Fruit fly (Drosophila melanogaster) whole organism, embryonic: ENCODE data around the gene slpr.

Experiments used
- Abd-B ChIP-seq: fragments of 200-800 bp; sonication (Bioruptor generic); optimal IDR thresholded peaks from 2 replicates; lab custom pipeline; 2018; ENCODE audit warnings: missing biosample characterization, mild to moderate bottlenecking, missing genetic modification characterization, moderate library complexity
- B-H2 ChIP-seq: fragments of 200-800 bp; sonication (Bioruptor generic); optimal IDR thresholded peaks from 2 replicates; lab custom pipeline; 2018; ENCODE audit warnings: missing biosample characterization, mild to moderate bottlenecking, missing genetic modification characterization
- Bteb2 ChIP-seq: fragments of 200-800 bp; sonication (Bioruptor generic); optimal IDR thresholded peaks from 2 replicates; lab custom pipeline; 2016; ENCODE audit warnings: missing biosample characterization, missing genetic modification characterization
- CG10321 ChIP-seq: fragments of 200-800 bp; sonication (Bioruptor generic); IDR thresholded peaks from 2 replicates; pipeline ENCODE4 v1.3.6; 2022; ENCODE audit warnings: missing biosample characterization, missing genetic modification characterization
- CG10654 ChIP-seq: fragments of 200-800 bp; sonication (Bioruptor generic); optimal IDR thresholded peaks from 2 replicates; lab custom pipeline; 2016; ENCODE audit warnings: missing biosample characterization, missing genetic modification characterization
- CG11723 ChIP-seq: fragments of 200-800 bp; sonication (Bioruptor generic); optimal IDR thresholded peaks from 2 replicates; lab custom pipeline; 2017; ENCODE audit warnings: missing biosample characterization, mild to moderate bottlenecking, missing genetic modification characterization
- CG13424 ChIP-seq: fragments of 200-800 bp; sonication (Bioruptor generic); optimal IDR thresholded peaks from 2 replicates; lab custom pipeline; 2019; ENCODE audit warnings: missing biosample characterization, mild to moderate bottlenecking, missing genetic modification characterization, moderate library complexity
- CG14710 ChIP-seq: fragments of 200-800 bp; sonication (Bioruptor generic); optimal IDR thresholded peaks from 3 replicates; lab custom pipeline; 2019; ENCODE audit warnings: missing biosample characterization, mild to moderate bottlenecking, missing genetic modification characterization, moderate library complexity
- CG15073 ChIP-seq: fragments of 200-800 bp; sonication (Bioruptor generic); optimal IDR thresholded peaks from 2 replicates; lab custom pipeline; 2016; ENCODE audit warnings: missing biosample characterization, missing genetic modification characterization
- CG15479 ChIP-seq: fragments of 200-800 bp; sonication (Bioruptor generic); optimal IDR thresholded peaks from 3 replicates; lab custom pipeline; 2019; ENCODE audit warnings: missing biosample characterization, mild to moderate bottlenecking, missing genetic modification characterization, moderate library complexity
- CG15514 ChIP-seq: fragments of 200-800 bp; sonication (Bioruptor generic); optimal IDR thresholded peaks from 3 replicates; lab custom pipeline; 2017; ENCODE audit warnings: missing biosample characterization, missing genetic modification characterization, mild to moderate bottlenecking, moderate library complexity, missing genetic modification reagents
- CG17568 ChIP-seq: fragments of 200-800 bp; sonication (Bioruptor generic); optimal IDR thresholded peaks from 2 replicates; lab custom pipeline; 2018; ENCODE audit warnings: missing biosample characterization, mild to moderate bottlenecking, missing genetic modification characterization, moderate library complexity
- CG18476 ChIP-seq: fragments of 200-800 bp; sonication (Bioruptor generic); optimal IDR thresholded peaks from 2 replicates; lab custom pipeline; 2016; ENCODE audit warnings: missing biosample characterization, mild to moderate bottlenecking, missing genetic modification characterization
- CG30431 ChIP-seq: fragments of 200-800 bp; sonication (Bioruptor generic); optimal IDR thresholded peaks from 2 replicates; lab custom pipeline; 2017; ENCODE audit warnings: missing biosample characterization, missing genetic modification characterization
- CG31388 ChIP-seq: fragments of 200-800 bp; sonication (Bioruptor generic); optimal IDR thresholded peaks from 2 replicates; lab custom pipeline; 2016; ENCODE audit warnings: missing biosample characterization, missing genetic modification characterization
- CG4707 ChIP-seq: fragments of 200-800 bp; sonication (Bioruptor generic); optimal IDR thresholded peaks from 2 replicates; lab custom pipeline; 2018; ENCODE audit warnings: missing biosample characterization, mild to moderate bottlenecking, missing genetic modification characterization, moderate library complexity
- CG6254 ChIP-seq: fragments of 200-800 bp; sonication (Bioruptor generic); optimal IDR thresholded peaks from 3 replicates; lab custom pipeline; 2017; ENCODE audit warnings: mild to moderate bottlenecking, missing biosample characterization, missing genetic modification reagents, missing genetic modification characterization
- CG6791 ChIP-seq: fragments of 200-800 bp; sonication (Bioruptor generic); IDR thresholded peaks from 3 replicates; pipeline ENCODE4 v1.3.6; 2022; ENCODE audit warnings: missing biosample characterization, missing genetic modification characterization; ENCODE audit not compliant: partially characterized antibody
- CG8944 ChIP-seq: fragments of 200-800 bp; sonication (Bioruptor generic); optimal IDR thresholded peaks from 3 replicates; lab custom pipeline; 2016; ENCODE audit warnings: missing biosample characterization, missing genetic modification characterization
- CTCF ChIP-seq: fragments of 200-800 bp; sonication (Bioruptor generic); optimal IDR thresholded peaks from 2 replicates; lab custom pipeline; 2017; ENCODE audit warnings: missing biosample characterization, mild to moderate bottlenecking, missing genetic modification characterization, moderate library complexity
- Dad ChIP-seq: fragments of 200-800 bp; sonication (Bioruptor generic); optimal IDR thresholded peaks from 3 replicates; lab custom pipeline; 2016; ENCODE audit warnings: missing biosample characterization, missing genetic modification characterization
- Doc2 ChIP-seq: fragments of 200-800 bp; sonication (Bioruptor generic); IDR thresholded peaks from 2 replicates; pipeline ENCODE4 v1.3.6; 2022; ENCODE audit warnings: missing biosample characterization, missing genetic modification characterization
- Ets97D ChIP-seq: fragments of 200-800 bp; sonication (Bioruptor generic); optimal IDR thresholded peaks from 3 replicates; lab custom pipeline; 2016; ENCODE audit warnings: missing biosample characterization, missing genetic modification characterization
- Fer2 ChIP-seq: fragments of 200-800 bp; sonication (Bioruptor generic); optimal IDR thresholded peaks from 2 replicates; lab custom pipeline; 2018; ENCODE audit warnings: missing biosample characterization, mild to moderate bottlenecking, missing genetic modification characterization, moderate library complexity
- GATAe ChIP-seq: fragments of 200-800 bp; sonication (Bioruptor generic); conservative IDR thresholded peaks from 2 replicates; pipeline ENCODE4 v1.3.6; 2022; ENCODE audit warnings: missing biosample characterization, missing genetic modification characterization
- Gug ChIP-seq: fragments of 200-800 bp; sonication (Bioruptor generic); IDR thresholded peaks from 4 replicates; pipeline ENCODE4 v1.3.6; 2022; ENCODE audit warnings: missing biosample characterization, missing genetic modification characterization
- H15 ChIP-seq: fragments of 200-800 bp; sonication (Bioruptor generic); IDR thresholded peaks from 3 replicates; pipeline ENCODE4 v1.3.6; 2022; ENCODE audit warnings: missing biosample characterization, missing genetic modification characterization
- Meics ChIP-seq: fragments of 200-800 bp; sonication (Bioruptor generic); optimal IDR thresholded peaks from 2 replicates; lab custom pipeline; 2017; ENCODE audit warnings: missing biosample characterization, mild to moderate bottlenecking, missing genetic modification characterization
- Oaz ChIP-seq: fragments of 200-800 bp; sonication (Bioruptor generic); IDR thresholded peaks from 2 replicates; pipeline ENCODE4 v1.3.6; 2022; ENCODE audit warnings: missing biosample characterization, missing genetic modification characterization
- Side ChIP-seq: fragments of 200-800 bp; sonication (Bioruptor generic); optimal IDR thresholded peaks from 2 replicates; lab custom pipeline; 2016; ENCODE audit warnings: missing biosample characterization, missing genetic modification characterization
- Sry-δ ChIP-seq: fragments of 200-800 bp; sonication (Bioruptor generic); optimal IDR thresholded peaks from 2 replicates; lab custom pipeline; 2016; ENCODE audit warnings: missing biosample characterization, missing genetic modification characterization
- bcd ChIP-seq: fragments of 200-800 bp; sonication (Bioruptor generic); optimal IDR thresholded peaks from 2 replicates; lab custom pipeline; 2017; ENCODE audit warnings: missing biosample characterization, mild to moderate bottlenecking, missing genetic modification characterization
- da ChIP-seq: fragments of 200-800 bp; sonication (Bioruptor generic); optimal IDR thresholded peaks from 2 replicates; lab custom pipeline; 2016; ENCODE audit warnings: missing biosample characterization, missing genetic modification characterization
- dm ChIP-seq: fragments of 200-800 bp; sonication (Bioruptor generic); optimal IDR thresholded peaks from 3 replicates; lab custom pipeline; 2016; ENCODE audit warnings: missing biosample characterization, missing genetic modification characterization
- dmrt99B ChIP-seq: fragments of 200-800 bp; sonication (Bioruptor generic); optimal IDR thresholded peaks from 2 replicates; lab custom pipeline; 2018; ENCODE audit warnings: missing biosample characterization, mild to moderate bottlenecking, missing genetic modification characterization, moderate library complexity
- fu2 ChIP-seq: fragments of 200-800 bp; sonication (Bioruptor generic); optimal IDR thresholded peaks from 2 replicates; lab custom pipeline; 2016; ENCODE audit warnings: missing biosample characterization, missing genetic modification characterization
- gcm2 ChIP-seq: fragments of 200-800 bp; sonication (Bioruptor generic); optimal IDR thresholded peaks from 2 replicates; lab custom pipeline; 2016; ENCODE audit warnings: missing biosample characterization, missing genetic modification characterization
- gsb ChIP-seq: fragments of 200-800 bp; sonication (Bioruptor generic); IDR thresholded peaks from 2 replicates; pipeline ENCODE4 v1.3.6; 2022; ENCODE audit warnings: missing biosample characterization, missing genetic modification characterization
- gt ChIP-seq: fragments of 200-800 bp; sonication (Bioruptor generic); IDR thresholded peaks from 2 replicates; pipeline ENCODE4 v1.3.6; 2022; ENCODE audit warnings: missing biosample characterization, missing genetic modification characterization
- kah ChIP-seq: fragments of 200-800 bp; sonication (Bioruptor generic); optimal IDR thresholded peaks from 2 replicates; lab custom pipeline; 2018; ENCODE audit warnings: missing biosample characterization, mild to moderate bottlenecking, missing genetic modification characterization
- mld ChIP-seq: fragments of 200-800 bp; sonication (Bioruptor generic); IDR thresholded peaks from 3 replicates; pipeline ENCODE4 v1.3.6; 2022; ENCODE audit warnings: missing biosample characterization, missing genetic modification characterization; ENCODE audit not compliant: partially characterized antibody
- nerfin-2 ChIP-seq: fragments of 200-800 bp; sonication (Bioruptor generic); IDR thresholded peaks from 2 replicates; pipeline ENCODE4 v1.3.6; 2022; ENCODE audit warnings: missing biosample characterization, missing genetic modification characterization; ENCODE audit not compliant: partially characterized antibody
- oc ChIP-seq: fragments of 200-800 bp; sonication (Bioruptor generic); optimal IDR thresholded peaks from 2 replicates; lab custom pipeline; 2018; ENCODE audit warnings: missing biosample characterization, mild to moderate bottlenecking, missing genetic modification characterization, moderate library complexity
- onecut ChIP-seq: fragments of 200-800 bp; sonication (Bioruptor generic); IDR thresholded peaks from 2 replicates; pipeline ENCODE4 v1.3.6; 2022; ENCODE audit warnings: missing biosample characterization, missing genetic modification characterization
- pnt ChIP-seq: fragments of 200-800 bp; sonication (Bioruptor generic); optimal IDR thresholded peaks from 3 replicates; lab custom pipeline; 2016; ENCODE audit warnings: missing biosample characterization, missing genetic modification characterization
- salm ChIP-seq: fragments of 200-800 bp; sonication (Bioruptor generic); optimal IDR thresholded peaks from 2 replicates; lab custom pipeline; 2018; ENCODE audit warnings: missing biosample characterization, mild to moderate bottlenecking, missing genetic modification characterization
- scrt ChIP-seq: fragments of 200-800 bp; sonication (Bioruptor generic); optimal IDR thresholded peaks from 2 replicates; lab custom pipeline; 2018; ENCODE audit warnings: missing biosample characterization, mild to moderate bottlenecking, missing genetic modification characterization, moderate library complexity
- tll ChIP-seq, 2 experiments: fragments of 200-800 bp in 1 of 2; fragments of >200 bp in 1 of 2; sonication (Bioruptor generic) in 1 of 2; optimal IDR thresholded peaks; 2 replicates each; lab custom pipeline; 2017 to 2019; ENCODE audit warnings: missing biosample characterization in 2 of 2, missing genetic modification characterization in 2 of 2, mild to moderate bottlenecking in 1 of 2, moderate library complexity in 1 of 2
- unc-4 ChIP-seq: fragments of 200-800 bp; sonication (Bioruptor generic); IDR thresholded peaks from 2 replicates; pipeline ENCODE4 v1.3.6; 2022; ENCODE audit warnings: missing biosample characterization, missing genetic modification characterization; ENCODE audit not compliant: partially characterized antibody
- vnd ChIP-seq: fragments of 200-800 bp; sonication (Bioruptor generic); IDR thresholded peaks from 3 replicates; pipeline ENCODE4 v1.3.6; 2022; ENCODE audit warnings: missing biosample characterization, missing genetic modification characterization; ENCODE audit not compliant: partially characterized antibody
- wor ChIP-seq: fragments of 200-800 bp; sonication (Bioruptor generic); IDR thresholded peaks from 2 replicates; pipeline ENCODE4 v1.3.6; 2022; ENCODE audit warnings: missing biosample characterization, missing genetic modification characterization

Gene slpr

DNA sequence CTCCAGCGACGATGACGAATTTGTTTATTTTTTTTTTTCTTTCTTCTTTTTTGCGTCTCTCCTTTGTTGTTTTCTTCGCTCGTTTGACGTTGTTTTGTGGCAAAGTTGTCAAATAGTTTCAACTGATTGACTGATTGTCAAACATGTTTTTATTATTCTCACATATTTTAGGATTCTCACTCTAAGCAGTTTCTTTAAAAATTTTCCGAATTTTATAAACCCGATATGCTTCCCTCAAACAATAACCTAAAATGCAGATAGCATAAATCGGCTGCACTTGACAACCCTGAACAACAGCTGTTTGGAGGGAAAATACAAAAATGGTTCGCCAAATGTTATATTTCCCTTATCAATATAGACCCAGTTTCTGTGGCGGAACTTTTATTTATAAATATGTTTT is 33.4 kb downstream of the slpr start, which contains the start of gene CG17982 (continued):
- TF ChIP-seq Fer2 (tag; lab: Kevin White, UChicago): peak; percentile 80
- peak; percentile 65 for TF ChIP-seq onecut (GFP tag; lab: Robert Waterston, UW)
- no peak for TF ChIP-seq oc (tag; lab: Kevin White, UChicago)
- TF ChIP-seq Side (GFP tag; lab: Kevin White, UChicago): peak; percentile 88
- peak; percentile 68 for TF ChIP-seq CG18476 (GFP tag; lab: Kevin White, UChicago)
- TF ChIP-seq Doc2: no peak
- TF ChIP-seq Abd-B: peak; percentile 58
- TF ChIP-seq Meics: peak; percentile 84
- TF ChIP-seq H15 (GFP tag; lab: Robert Waterston, UW): peak; percentile 64; the same call in 2 of the 3 replicates
- TF ChIP-seq CG15514 (GFP tag; lab: Kevin White, UChicago): peak; percentile 93
- TF ChIP-seq Dad: peak; percentile 81
- peak; percentile 91 for TF ChIP-seq B-H2 (GFP tag; lab: Kevin White, UChicago)
- TF ChIP-seq CTCF (GFP tag; lab: Kevin White, UChicago): peak; percentile 17
- peak; percentile 85 for TF ChIP-seq fu2 (GFP tag; lab: Kevin White, UChicago)
- peak; percentile 71 for TF ChIP-seq pnt
- peak; percentile 64 for TF ChIP-seq kah (GFP tag; lab: Kevin White, UChicago)
- no peak for TF ChIP-seq gt
- peak; percentile 77 for TF ChIP-seq CG8944 (GFP tag; lab: Kevin White, UChicago)
- no peak for TF ChIP-seq vnd (GFP tag; lab: Robert Waterston, UW)
- peak; percentile 55 for TF ChIP-seq gsb (GFP tag; lab: Robert Waterston, UW)
- TF ChIP-seq wor (GFP tag; lab: Robert Waterston, UW): peak; percentile 46
- peak; percentile 12 for TF ChIP-seq CG30431 (GFP tag; lab: Kevin White, UChicago)
- no peak for TF ChIP-seq CG31388 (GFP tag; lab: Kevin White, UChicago)
- TF ChIP-seq bcd (GFP tag; lab: Kevin White, UChicago): peak; percentile 75
- peak; percentile 86 for TF ChIP-seq Bteb2
- TF ChIP-seq mld (GFP tag; lab: Robert Waterston, UW): no peak
- TF ChIP-seq nerfin-2 (GFP tag; lab: Robert Waterston, UW): no peak
- no peak for TF ChIP-seq CG17568 (GFP tag; lab: Kevin White, UChicago)
- TF ChIP-seq CG6791 (GFP tag; lab: Robert Waterston, UW): no peak
- peak; percentile 45 for TF ChIP-seq CG6254 (GFP tag; lab: Kevin White, UChicago)
- no peak for TF ChIP-seq gcm2 (GFP tag; lab: Kevin White, UChicago)
- TF ChIP-seq CG11723 (GFP tag; lab: Kevin White, UChicago): peak; percentile 64
- peak; percentile 48 for TF ChIP-seq Sry-δ
- TF ChIP-seq CG13424 (tag; lab: Kevin White, UChicago): peak; percentile 89
- TF ChIP-seq CG15073: peak; percentile 31
- no peak for TF ChIP-seq unc-4 (GFP tag; lab: Robert Waterston, UW)
- TF ChIP-seq CG10321 (GFP tag; lab: Robert Waterston, UW): no peak
- peak; percentile 61 for TF ChIP-seq dm (GFP tag; lab: Kevin White, UChicago)
- TF ChIP-seq CG14710 (tag; lab: Kevin White, UChicago): peak; percentile 83
- peak; percentile 55 for TF ChIP-seq CG4707 (GFP tag; lab: Kevin White, UChicago)
- peak; percentile 84 for TF ChIP-seq dmrt99B (tag; lab: Kevin White, UChicago)
- peak; percentile 71 for TF ChIP-seq scrt (GFP tag; lab: Kevin White, UChicago)
- TF ChIP-seq CG15479 (GFP tag; lab: Kevin White, UChicago): no peak
- no peak for TF ChIP-seq tll (GFP tag; optimal IDR thresholded peaks at IDR 0.05; lab: Kevin White, UChicago)
- TF ChIP-seq da: peak; percentile 56
- TF ChIP-seq GATAe (GFP tag; lab: Robert Waterston, UW): no peak
- TF ChIP-seq Oaz (GFP tag; lab: Robert Waterston, UW): peak; percentile 53; the same call in 1 of the 2 replicates
- peak; percentile 77 for TF ChIP-seq Gug (GFP tag; lab: Robert Waterston, UW)
- TF ChIP-seq Ets97D: peak; percentile 81
- TF ChIP-seq CG10654 (GFP tag; lab: Kevin White, UChicago): peak; percentile 73
- TF ChIP-seq salm: peak; percentile 63
